Fruit fly (Drosophila melanogaster) whole organism, embryonic: Measurements from ENCODE around the gene CG31904.

Source experiments
- Atf-2 ChIP-seq: fragments of 200-800 bp; sonication (Bioruptor generic); optimal IDR thresholded peaks from 2 replicates; lab custom pipeline; 2016; ENCODE audit warnings: missing biosample characterization, missing genetic modification characterization
- Awh ChIP-seq: fragments of 200-800 bp; sonication (Bioruptor generic); IDR thresholded peaks from 2 replicates; pipeline ENCODE4, ENCODE4 v1.3.6; 2022; ENCODE audit warnings: missing biosample characterization, missing genetic modification characterization
- Bteb2 ChIP-seq: fragments of 200-800 bp; sonication (Bioruptor generic); optimal IDR thresholded peaks from 2 replicates; lab custom pipeline; 2016; ENCODE audit warnings: missing biosample characterization, missing genetic modification characterization
- CG10654 ChIP-seq: fragments of 200-800 bp; sonication (Bioruptor generic); optimal IDR thresholded peaks from 2 replicates; lab custom pipeline; 2016; ENCODE audit warnings: missing biosample characterization, missing genetic modification characterization
- CG10979 ChIP-seq: fragments of 200-800 bp; sonication (Bioruptor generic); optimal IDR thresholded peaks from 2 replicates; lab custom pipeline; 2018; ENCODE audit warnings: missing biosample characterization, mild to moderate bottlenecking, missing genetic modification characterization, moderate library complexity
- CG11093 ChIP-seq: fragments of 200-800 bp; sonication (Bioruptor generic); IDR thresholded peaks from 3 replicates; pipeline ENCODE4 v1.3.6; 2022; ENCODE audit warnings: missing biosample characterization, missing genetic modification characterization
- CG11696 ChIP-seq: fragments of 200-800 bp; sonication (Bioruptor generic); IDR thresholded peaks from 2 replicates; pipeline ENCODE4 v1.3.6; 2022; ENCODE audit warnings: missing biosample characterization, missing genetic modification characterization
- CG11723 ChIP-seq: fragments of 200-800 bp; sonication (Bioruptor generic); optimal IDR thresholded peaks from 2 replicates; lab custom pipeline; 2017; ENCODE audit warnings: missing biosample characterization, mild to moderate bottlenecking, missing genetic modification characterization
- CG13894 ChIP-seq: fragments of 200-800 bp; sonication (Bioruptor generic); optimal IDR thresholded peaks from 3 replicates; lab custom pipeline; 2018; ENCODE audit warnings: missing biosample characterization, mild to moderate bottlenecking, missing genetic modification characterization, moderate library complexity
- CG17328 ChIP-seq: fragments of 200-800 bp; sonication (Bioruptor generic); IDR thresholded peaks from 2 replicates; pipeline ENCODE4 v1.3.6; 2022; ENCODE audit warnings: missing biosample characterization, missing genetic modification characterization
- CG3065 ChIP-seq: fragments of 200-800 bp; sonication (Bioruptor generic); optimal IDR thresholded peaks from 2 replicates; lab custom pipeline; 2016; ENCODE audit warnings: missing biosample characterization, missing genetic modification characterization
- CG33213 ChIP-seq: fragments of 200-800 bp; sonication (Bioruptor generic); optimal IDR thresholded peaks from 3 replicates; lab custom pipeline; 2016; ENCODE audit warnings: missing biosample characterization, missing genetic modification characterization
- CG4360 ChIP-seq: fragments of 200-800 bp; sonication (Bioruptor generic); IDR thresholded peaks from 2 replicates; pipeline ENCODE4 v1.3.6; 2022; ENCODE audit warnings: missing biosample characterization, missing genetic modification characterization
- CG9817 ChIP-seq: fragments of 200-800 bp; sonication (Bioruptor generic); optimal IDR thresholded peaks from 2 replicates; lab custom pipeline; 2018; ENCODE audit warnings: missing biosample characterization, mild to moderate bottlenecking, missing genetic modification characterization, moderate library complexity
- Deaf1 ChIP-seq: fragments of 200-800 bp; optimal IDR thresholded peaks from 3 replicates; lab custom pipeline; 2019; ENCODE audit warnings: missing biosample characterization, mild to moderate bottlenecking, missing genetic modification characterization, moderate library complexity
- E2f1 ChIP-seq: fragments of 200-800 bp; sonication (Bioruptor generic); IDR thresholded peaks from 2 replicates; pipeline ENCODE4 v1.3.6; 2022; ENCODE audit warnings: missing biosample characterization, missing genetic modification characterization
- Eip74EF ChIP-seq, 2 experiments: fragments of 200-800 bp in 1 of 2; fragments of >200 bp in 1 of 2; sonication (Bioruptor generic) in 1 of 2; optimal IDR thresholded peaks; 2 replicates each; lab custom pipeline; 2017 to 2019; ENCODE audit warnings: missing biosample characterization in 2 of 2, missing genetic modification characterization in 2 of 2, mild to moderate bottlenecking in 1 of 2, moderate library complexity in 1 of 2
- Fer3 ChIP-seq: fragments of 200-800 bp; sonication (Bioruptor generic); optimal IDR thresholded peaks from 2 replicates; lab custom pipeline; 2018; ENCODE audit warnings: missing biosample characterization, mild to moderate bottlenecking, missing genetic modification characterization, moderate library complexity
- HHEX ChIP-seq: fragments of 200-800 bp; sonication (Bioruptor generic); optimal IDR thresholded peaks from 3 replicates; lab custom pipeline; 2017; ENCODE audit warnings: missing biosample characterization, mild to moderate bottlenecking, missing genetic modification characterization, missing genetic modification reagents
- HLH3B ChIP-seq: fragments of 200-800 bp; sonication (Bioruptor generic); IDR thresholded peaks from 2 replicates; pipeline ENCODE4 v1.3.6; 2022; ENCODE audit warnings: missing biosample characterization, missing genetic modification characterization
- Hsf ChIP-seq: fragments of 200-800 bp; sonication (Bioruptor generic); optimal IDR thresholded peaks from 3 replicates; lab custom pipeline; 2016; ENCODE audit warnings: missing biosample characterization, missing genetic modification characterization
- Myb ChIP-seq: fragments of 200-800 bp; sonication (Bioruptor generic); optimal IDR thresholded peaks from 2 replicates; lab custom pipeline; 2016; ENCODE audit warnings: missing biosample characterization, missing genetic modification characterization
- Neu2 ChIP-seq: fragments of 200-800 bp; sonication (Bioruptor generic); optimal IDR thresholded peaks from 3 replicates; lab custom pipeline; 2016; ENCODE audit warnings: missing biosample characterization, missing genetic modification characterization, borderline replicate concordance
- Opbp ChIP-seq: fragments of 200-800 bp; sonication (Bioruptor generic); IDR thresholded peaks from 3 replicates; pipeline ENCODE4 v1.3.6; 2022; ENCODE audit warnings: missing biosample characterization, missing genetic modification characterization; ENCODE audit not compliant: partially characterized antibody
- Sin3A ChIP-seq: fragments of >200 bp; optimal IDR thresholded peaks from 2 replicates; lab custom pipeline; 2018
- Taf1 ChIP-seq: fragments of 200-800 bp; sonication (Bioruptor generic); IDR thresholded peaks from 2 replicates; pipeline ENCODE4 v1.3.6; 2022; ENCODE audit warnings: missing biosample characterization, missing genetic modification characterization
- ara ChIP-seq: fragments of 200-800 bp; sonication (Bioruptor generic); IDR thresholded peaks from 2 replicates; pipeline ENCODE4 v1.3.6; 2022; ENCODE audit warnings: missing biosample characterization, missing genetic modification characterization
- ato ChIP-seq: fragments of 200-800 bp; sonication (Bioruptor generic); IDR thresholded peaks from 2 replicates; pipeline ENCODE4 v1.3.6; 2022; ENCODE audit warnings: missing biosample characterization, missing genetic modification characterization; ENCODE audit not compliant: partially characterized antibody
- az2 ChIP-seq: fragments of 200-800 bp; sonication (Bioruptor generic); optimal IDR thresholded peaks from 3 replicates; lab custom pipeline; 2016; ENCODE audit warnings: missing biosample characterization, missing genetic modification characterization
- bab2 ChIP-seq: fragments of 200-800 bp; sonication (Bioruptor generic); optimal IDR thresholded peaks from 2 replicates; lab custom pipeline; 2016; ENCODE audit warnings: missing biosample characterization, missing genetic modification characterization
- caup ChIP-seq: fragments of 200-800 bp; sonication (Bioruptor generic); optimal IDR thresholded peaks from 3 replicates; lab custom pipeline; 2017; ENCODE audit warnings: missing biosample characterization, mild to moderate bottlenecking, missing genetic modification characterization, moderate library complexity; ENCODE audit not compliant: severe bottlenecking
- esg ChIP-seq: fragments of 200-800 bp; sonication (Bioruptor generic); conservative IDR thresholded peaks from 2 replicates; pipeline ENCODE4 v1.3.6; 2022; ENCODE audit warnings: missing biosample characterization, missing genetic modification characterization
- ewg ChIP-seq: fragments of 200-800 bp; sonication (Bioruptor generic); optimal IDR thresholded peaks from 3 replicates; lab custom pipeline; 2017; ENCODE audit warnings: mild to moderate bottlenecking, missing biosample characterization, missing genetic modification reagents, missing genetic modification characterization
- fd64A ChIP-seq: fragments of 200-800 bp; sonication (Bioruptor generic); optimal IDR thresholded peaks from 3 replicates; lab custom pipeline; 2018; ENCODE audit warnings: missing biosample characterization, mild to moderate bottlenecking, missing genetic modification characterization
- fd96Cb ChIP-seq: fragments of 200-800 bp; sonication (Bioruptor generic); optimal IDR thresholded peaks from 2 replicates; lab custom pipeline; 2018; ENCODE audit warnings: missing biosample characterization, mild to moderate bottlenecking, missing genetic modification characterization, moderate library complexity
- gro ChIP-seq: fragments of 200-800 bp; sonication (Bioruptor generic); optimal IDR thresholded peaks from 2 replicates; lab custom pipeline; 2016; ENCODE audit warnings: missing biosample characterization, missing genetic modification characterization
- hbn ChIP-seq: fragments of 200-800 bp; sonication (Bioruptor generic); IDR thresholded peaks from 2 replicates; pipeline ENCODE4 v1.3.6; 2022; ENCODE audit warnings: missing biosample characterization, missing genetic modification characterization; ENCODE audit not compliant: partially characterized antibody
- hth ChIP-seq: fragments of >200 bp; optimal IDR thresholded peaks from 2 replicates; lab custom pipeline; 2017; ENCODE audit warnings: inconsistent platforms
- insv ChIP-seq, 2 experiments: fragments of 200-800 bp; sonication (Bioruptor generic); optimal IDR thresholded peaks; 3 replicates each; lab custom pipeline; 2016 to 2018; ENCODE audit warnings: missing biosample characterization in 2 of 2, missing genetic modification characterization in 2 of 2
- org-1 ChIP-seq: fragments of 200-800 bp; sonication (Bioruptor generic); optimal IDR thresholded peaks from 2 replicates; lab custom pipeline; 2017; ENCODE audit warnings: missing biosample characterization, missing genetic modification characterization
- prd ChIP-seq, 3 experiments: fragments of >200 bp in 2 of 3; fragments of 200-800 bp in 1 of 3; sonication (Bioruptor generic) in 1 of 3; optimal IDR thresholded peaks in 2 of 3; IDR thresholded peaks in 1 of 3; 2 replicates in 2 of 3; 3 replicates in 1 of 3; pipeline versions ENCODE4 v1.3.6 to Lab custom; 2017 to 2022; ENCODE audit warnings: missing biosample characterization in 1 of 3, missing genetic modification characterization in 1 of 3
- sd ChIP-seq: fragments of 200-800 bp; sonication (Bioruptor generic); optimal IDR thresholded peaks from 3 replicates; lab custom pipeline; 2018; ENCODE audit warnings: missing biosample characterization, mild to moderate bottlenecking, missing genetic modification characterization, moderate library complexity
- slbo ChIP-seq: fragments of 200-800 bp; sonication (Bioruptor generic); IDR thresholded peaks from 2 replicates; pipeline ENCODE4 v1.3.6; 2022; ENCODE audit warnings: missing biosample characterization, missing genetic modification characterization
- tap ChIP-seq: fragments of 200-800 bp; optimal IDR thresholded peaks from 3 replicates; lab custom pipeline; 2019; ENCODE audit warnings: missing biosample characterization, mild to moderate bottlenecking, missing genetic modification characterization, moderate library complexity
- tin ChIP-seq: fragments of 200-800 bp; sonication (Bioruptor generic); optimal IDR thresholded peaks from 3 replicates; lab custom pipeline; 2016; ENCODE audit warnings: missing biosample characterization, missing genetic modification characterization
- unc-4 ChIP-seq: fragments of 200-800 bp; sonication (Bioruptor generic); IDR thresholded peaks from 2 replicates; pipeline ENCODE4 v1.3.6; 2022; ENCODE audit warnings: missing biosample characterization, missing genetic modification characterization; ENCODE audit not compliant: partially characterized antibody
- usp ChIP-seq: fragments of >200 bp; optimal IDR thresholded peaks from 2 replicates; lab custom pipeline; 2017; ENCODE audit warnings: missing biosample characterization, missing genetic modification characterization
- vfl ChIP-seq: fragments of 200-800 bp; sonication (Bioruptor generic); optimal IDR thresholded peaks from 2 replicates; lab custom pipeline; 2016; ENCODE audit warnings: missing biosample characterization, missing genetic modification characterization
- wek ChIP-seq: fragments of 200-800 bp; sonication (Bioruptor generic); optimal IDR thresholded peaks from 3 replicates; lab custom pipeline; 2018; ENCODE audit warnings: missing biosample characterization, mild to moderate bottlenecking, missing genetic modification characterization, moderate library complexity

CG31904 gene

DNA sequence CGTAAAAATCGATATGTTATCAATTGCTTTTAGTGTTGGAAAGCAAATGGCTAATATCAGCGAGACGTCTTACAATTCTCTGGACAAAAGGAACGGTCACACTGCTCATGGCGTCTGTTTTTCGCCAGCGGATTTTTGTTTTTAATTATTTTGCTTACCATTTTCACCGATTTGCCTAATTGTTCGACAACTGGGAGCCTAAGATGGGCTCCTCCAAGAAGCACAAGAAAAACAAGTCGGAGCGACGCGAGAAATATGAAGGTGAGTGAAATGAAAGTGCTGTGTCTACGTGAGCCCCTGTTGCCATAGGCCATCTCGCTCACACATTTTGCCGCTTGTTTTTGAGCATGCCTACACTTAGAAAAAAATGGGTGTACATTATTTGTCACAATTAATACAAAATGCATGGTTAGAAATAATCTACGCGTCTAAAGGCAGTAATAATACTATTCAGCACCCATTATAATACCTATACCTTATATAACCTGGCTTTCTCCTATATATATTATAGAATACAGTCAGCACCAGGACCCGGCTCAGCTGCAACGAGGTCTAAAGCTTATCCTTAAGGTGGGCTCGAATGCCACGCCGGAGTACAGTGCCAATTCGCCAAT lies 44.3 kb upstream of the CG31904 start, which contains the start of gene Brd7-9 (continued):
- TF ChIP-seq esg (GFP tag; lab: Robert Waterston, UW): peak; percentile 63
- peak; percentile 51 for TF ChIP-seq Atf-2
- TF ChIP-seq Awh (GFP tag; lab: Robert Waterston, UW): peak; percentile 82
- peak; percentile 59; the same call in 1 of the 3 replicates for TF ChIP-seq CG11093
- no peak for TF ChIP-seq Myb (GFP tag; lab: Kevin White, UChicago)
- TF ChIP-seq Eip74EF (GFP tag; optimal IDR thresholded peaks at IDR 0.05; lab: Kevin White, UChicago): peak in 1 of 2 experiments; percentile 64
- TF ChIP-seq usp (GFP tag; lab: Kevin White, UChicago): no peak
- TF ChIP-seq tap: peak; percentile 50
- TF ChIP-seq Opbp (GFP tag; lab: Robert Waterston, UW): no peak
- peak; percentile 55 for TF ChIP-seq Hsf (GFP tag; lab: Kevin White, UChicago)
- TF ChIP-seq prd (optimal IDR thresholded peaks at IDR 0.05; lab: Kevin White, UChicago): no peak
- TF ChIP-seq prd (GFP tag; IDR thresholded peaks at IDR 0.05; lab: Robert Waterston, UW): peak; percentile 78
- TF ChIP-seq CG9817: peak; percentile 51
- TF ChIP-seq ato (GFP tag; lab: Robert Waterston, UW): peak; percentile 30; the same call in 1 of the 2 replicates
- TF ChIP-seq Taf1 (GFP tag; lab: Robert Waterston, UW): peak; percentile 60
- TF ChIP-seq hth (lab: Kevin White, UChicago): no peak
- TF ChIP-seq CG33213 (GFP tag; lab: Kevin White, UChicago): peak; percentile 38
- TF ChIP-seq Neu2 (GFP tag; lab: Kevin White, UChicago): no peak
- no peak for TF ChIP-seq vfl (GFP tag; lab: Kevin White, UChicago)
- peak; percentile 8 for TF ChIP-seq Deaf1
- peak; percentile 82 for TF ChIP-seq CG17328
- no peak for TF ChIP-seq CG3065
- peak; percentile 75 for TF ChIP-seq Sin3A (lab: Kevin White, UChicago)
- TF ChIP-seq fd96Cb (tag; lab: Kevin White, UChicago): peak; percentile 70
- peak; percentile 63 for TF ChIP-seq Bteb2 (GFP tag; lab: Kevin White, UChicago)
- TF ChIP-seq CG11696 (GFP tag; lab: Robert Waterston, UW): peak; percentile 78
- peak; percentile 82 for TF ChIP-seq slbo (GFP tag; lab: Robert Waterston, UW)
- peak; percentile 73 for TF ChIP-seq tin
- peak; percentile 70 for TF ChIP-seq gro
- no peak for TF ChIP-seq insv (GFP tag; optimal IDR thresholded peaks at IDR 0.05; lab: Kevin White, UChicago)
- TF ChIP-seq unc-4 (GFP tag; lab: Robert Waterston, UW): peak; percentile 39; the same call in 1 of the 2 replicates
- TF ChIP-seq wek (GFP tag; lab: Kevin White, UChicago): peak; percentile 66
- peak; percentile 69 for TF ChIP-seq org-1 (GFP tag; lab: Kevin White, UChicago)
- peak; percentile 62 for TF ChIP-seq Fer3 (tag; lab: Kevin White, UChicago)
- TF ChIP-seq sd (tag; lab: Kevin White, UChicago): no peak
- no peak; the same call in 1 of the 2 replicates for TF ChIP-seq hbn (GFP tag; lab: Robert Waterston, UW)
- TF ChIP-seq CG13894: no peak
- TF ChIP-seq fd64A (GFP tag; lab: Kevin White, UChicago): peak; percentile 57
- peak; percentile 67 for TF ChIP-seq HHEX (GFP tag; lab: Kevin White, UChicago)
- TF ChIP-seq CG10654 (GFP tag; lab: Kevin White, UChicago): peak; percentile 71
- TF ChIP-seq CG4360 (GFP tag; lab: Robert Waterston, UW): 0 out of 2 replicates have a peak, but pooled peaks have one; percentile 6
- TF ChIP-seq E2f1 (GFP tag; lab: Robert Waterston, UW): peak; percentile 78
- TF ChIP-seq caup (GFP tag; lab: Kevin White, UChicago): peak; percentile 78
- peak; percentile 63 for TF ChIP-seq CG11723 (GFP tag; lab: Kevin White, UChicago)
- TF ChIP-seq ewg (GFP tag; lab: Kevin White, UChicago): peak; percentile 56
- TF ChIP-seq ara (GFP tag; lab: Robert Waterston, UW): peak; percentile 72; the same call in 1 of the 2 replicates
- peak; percentile 70 for TF ChIP-seq az2
- TF ChIP-seq CG10979 (tag; lab: Kevin White, UChicago): peak; percentile 73
- TF ChIP-seq bab2 (GFP tag; lab: Kevin White, UChicago): peak; percentile 70
- TF ChIP-seq HLH3B (GFP tag; lab: Robert Waterston, UW): peak; percentile 75
